Fruit fly (Drosophila melanogaster) whole organism, embryonic: ENCODE data around the gene CG9760.
A peak's percentile ranks its signal among the peaks of the same experiment; 100 is the strongest.

Experiments
- ATbp ChIP-seq: fragments of 200-800 bp; sonication (Bioruptor generic); optimal IDR thresholded peaks from 2 replicates; lab custom pipeline; 2017; ENCODE audit warnings: missing biosample characterization, mild to moderate bottlenecking, missing genetic modification characterization, missing genetic modification reagents
- Atf-2 ChIP-seq: fragments of 200-800 bp; sonication (Bioruptor generic); optimal IDR thresholded peaks from 2 replicates; lab custom pipeline; 2016; ENCODE audit warnings: missing biosample characterization, missing genetic modification characterization
- Atf6 ChIP-seq: fragments of 200-800 bp; sonication (Bioruptor generic); IDR thresholded peaks from 2 replicates; pipeline ENCODE4 v1.3.6; 2022; ENCODE audit warnings: missing biosample characterization, missing genetic modification characterization
- BtbVII ChIP-seq: fragments of 200-800 bp; sonication (Bioruptor generic); optimal IDR thresholded peaks from 3 replicates; lab custom pipeline; 2017; ENCODE audit warnings: missing biosample characterization, mild to moderate bottlenecking, missing genetic modification characterization
- CG10267 ChIP-seq: fragments of 200-800 bp; sonication (Bioruptor generic); optimal IDR thresholded peaks from 2 replicates; lab custom pipeline; 2018; ENCODE audit warnings: missing biosample characterization, mild to moderate bottlenecking, missing genetic modification characterization, moderate library complexity
- CG11456 ChIP-seq: fragments of 200-800 bp; sonication (Bioruptor generic); IDR thresholded peaks from 3 replicates; pipeline ENCODE4 v1.3.6; 2022; ENCODE audit warnings: missing biosample characterization, missing genetic modification characterization
- CG13624 ChIP-seq: fragments of 200-800 bp; sonication (Bioruptor generic); optimal IDR thresholded peaks from 2 replicates; lab custom pipeline; 2016; ENCODE audit warnings: missing biosample characterization, missing genetic modification characterization
- CG15269 ChIP-seq: fragments of 200-800 bp; sonication (Bioruptor generic); optimal IDR thresholded peaks from 2 replicates; lab custom pipeline; 2018; ENCODE audit warnings: missing biosample characterization, mild to moderate bottlenecking, missing genetic modification characterization, moderate library complexity
- CG17912 ChIP-seq: fragments of 200-800 bp; sonication (Bioruptor generic); optimal IDR thresholded peaks from 2 replicates; lab custom pipeline; 2018; ENCODE audit warnings: missing biosample characterization, mild to moderate bottlenecking, missing genetic modification characterization
- CG31441 ChIP-seq: fragments of 200-800 bp; sonication (Bioruptor generic); IDR thresholded peaks from 2 replicates; pipeline ENCODE4 v1.3.6; 2022; ENCODE audit warnings: missing biosample characterization, missing genetic modification characterization
- CG34224 ChIP-seq: fragments of 200-800 bp; sonication (Bioruptor generic); IDR thresholded peaks from 3 replicates; pipeline ENCODE4 v1.3.6; 2022; ENCODE audit warnings: missing biosample characterization, missing genetic modification characterization; ENCODE audit not compliant: partially characterized antibody
- CG3995 ChIP-seq: fragments of 200-800 bp; sonication (Bioruptor generic); optimal IDR thresholded peaks from 3 replicates; lab custom pipeline; 2016; ENCODE audit warnings: missing biosample characterization, missing genetic modification characterization
- CG4854 ChIP-seq: fragments of 200-800 bp; sonication (Bioruptor generic); optimal IDR thresholded peaks from 2 replicates; lab custom pipeline; 2016; ENCODE audit warnings: missing biosample characterization, missing genetic modification characterization, inconsistent platforms
- CG6654 ChIP-seq: fragments of 200-800 bp; sonication (Bioruptor generic); optimal IDR thresholded peaks from 2 replicates; lab custom pipeline; 2017; ENCODE audit warnings: missing biosample characterization, mild to moderate bottlenecking, missing genetic modification characterization
- CG6689 ChIP-seq: fragments of 200-800 bp; sonication (Bioruptor generic); IDR thresholded peaks from 2 replicates; pipeline ENCODE4 v1.3.6; 2022; ENCODE audit warnings: missing biosample characterization, missing genetic modification characterization
- CG7357 ChIP-seq: fragments of 200-800 bp; sonication (Bioruptor generic); IDR thresholded peaks from 3 replicates; pipeline ENCODE4 v1.3.6; 2022; ENCODE audit warnings: missing biosample characterization, missing genetic modification characterization
- CG7372 ChIP-seq: fragments of 200-800 bp; sonication (Bioruptor generic); IDR thresholded peaks from 2 replicates; pipeline ENCODE4 v1.3.6; 2022; ENCODE audit warnings: missing biosample characterization, missing genetic modification characterization
- CG7745 ChIP-seq: fragments of 200-800 bp; sonication (Bioruptor generic); optimal IDR thresholded peaks from 2 replicates; lab custom pipeline; 2018; ENCODE audit warnings: missing biosample characterization, mild to moderate bottlenecking, missing genetic modification characterization, moderate library complexity
- Dfd ChIP-seq, 2 experiments: fragments of >200 bp; optimal IDR thresholded peaks; 2 replicates each; lab custom pipeline; 2017; ENCODE audit warnings: missing biosample characterization in 2 of 2, missing genetic modification characterization in 2 of 2
- Dip3 ChIP-seq: fragments of 200-800 bp; sonication (Bioruptor generic); optimal IDR thresholded peaks from 3 replicates; lab custom pipeline; 2016; ENCODE audit warnings: missing biosample characterization, missing genetic modification characterization
- Doc3 ChIP-seq: fragments of 200-800 bp; sonication (Bioruptor generic); IDR thresholded peaks from 3 replicates; pipeline ENCODE4 v1.3.6; 2022; ENCODE audit warnings: missing biosample characterization, missing genetic modification characterization; ENCODE audit not compliant: partially characterized antibody
- Dref ChIP-seq: fragments of 200-800 bp; sonication (Bioruptor generic); IDR thresholded peaks from 2 replicates; pipeline ENCODE4 v1.3.6; 2022; ENCODE audit warnings: missing biosample characterization, missing genetic modification characterization
- Gug ChIP-seq: fragments of 200-800 bp; sonication (Bioruptor generic); IDR thresholded peaks from 4 replicates; pipeline ENCODE4 v1.3.6; 2022; ENCODE audit warnings: missing biosample characterization, missing genetic modification characterization
- Hey ChIP-seq: fragments of 200-800 bp; sonication (Bioruptor generic); optimal IDR thresholded peaks from 3 replicates; lab custom pipeline; 2018; ENCODE audit warnings: missing biosample characterization, mild to moderate bottlenecking, missing genetic modification characterization
- Hr39 ChIP-seq: fragments of >200 bp; optimal IDR thresholded peaks from 2 replicates; lab custom pipeline; 2017
- Lhr ChIP-seq: fragments of 200-800 bp; sonication (Bioruptor generic); optimal IDR thresholded peaks from 3 replicates; lab custom pipeline; 2017; ENCODE audit warnings: mild to moderate bottlenecking, missing biosample characterization, missing genetic modification reagents, missing genetic modification characterization
- Med ChIP-seq: fragments of 200-800 bp; sonication (Bioruptor generic); peaks from one replicate; lab custom pipeline; 2016; ENCODE audit warnings: missing biosample characterization, missing genetic modification characterization, mild to moderate bottlenecking, inconsistent platforms, moderate library complexity
- Mes4 ChIP-seq: fragments of 200-800 bp; sonication (Bioruptor generic); optimal IDR thresholded peaks from 2 replicates; lab custom pipeline; 2016; ENCODE audit warnings: missing biosample characterization, missing genetic modification characterization
- Opbp ChIP-seq: fragments of 200-800 bp; sonication (Bioruptor generic); IDR thresholded peaks from 3 replicates; pipeline ENCODE4 v1.3.6; 2022; ENCODE audit warnings: missing biosample characterization, missing genetic modification characterization; ENCODE audit not compliant: partially characterized antibody
- PHDP ChIP-seq: fragments of 200-800 bp; sonication (Bioruptor generic); optimal IDR thresholded peaks from 3 replicates; lab custom pipeline; 2018; ENCODE audit warnings: missing biosample characterization, mild to moderate bottlenecking, missing genetic modification characterization, moderate library complexity
- caup ChIP-seq: fragments of 200-800 bp; sonication (Bioruptor generic); optimal IDR thresholded peaks from 3 replicates; lab custom pipeline; 2017; ENCODE audit warnings: missing biosample characterization, mild to moderate bottlenecking, missing genetic modification characterization, moderate library complexity; ENCODE audit not compliant: severe bottlenecking
- corto ChIP-seq: fragments of 200-800 bp; sonication (Bioruptor generic); optimal IDR thresholded peaks from 2 replicates; lab custom pipeline; 2016; ENCODE audit warnings: missing biosample characterization, mild to moderate bottlenecking, missing genetic modification characterization, moderate library complexity
- crc ChIP-seq: fragments of 200-800 bp; sonication (Bioruptor generic); optimal IDR thresholded peaks from 2 replicates; lab custom pipeline; 2016; ENCODE audit warnings: missing biosample characterization, missing genetic modification characterization
- croc ChIP-seq: fragments of 200-800 bp; sonication (Bioruptor generic); conservative IDR thresholded peaks from 3 replicates; pipeline ENCODE4 v1.3.6; 2022; ENCODE audit warnings: missing biosample characterization, missing genetic modification characterization
- crol ChIP-seq: fragments of 200-800 bp; sonication (Bioruptor generic); IDR thresholded peaks from 2 replicates; pipeline ENCODE4 v1.3.6; 2022; ENCODE audit warnings: missing biosample characterization, missing genetic modification characterization
- da ChIP-seq: fragments of 200-800 bp; sonication (Bioruptor generic); optimal IDR thresholded peaks from 2 replicates; lab custom pipeline; 2016; ENCODE audit warnings: missing biosample characterization, missing genetic modification characterization
- dpn ChIP-seq, 2 experiments: fragments of 200-800 bp; sonication (Bioruptor generic); optimal IDR thresholded peaks; 3 replicates each; lab custom pipeline; 2016; ENCODE audit warnings: missing biosample characterization in 2 of 2, missing genetic modification characterization in 2 of 2
- eve ChIP-seq, 2 experiments: fragments of >200 bp; optimal IDR thresholded peaks; 2 replicates each; lab custom pipeline; 2017; ENCODE audit warnings: missing biosample characterization in 2 of 2, missing genetic modification characterization in 2 of 2
- fd102C ChIP-seq: fragments of 200-800 bp; sonication (Bioruptor generic); optimal IDR thresholded peaks from 2 replicates; lab custom pipeline; 2018; ENCODE audit warnings: missing biosample characterization, mild to moderate bottlenecking, missing genetic modification characterization, moderate library complexity
- fd96Cb ChIP-seq: fragments of 200-800 bp; sonication (Bioruptor generic); optimal IDR thresholded peaks from 2 replicates; lab custom pipeline; 2018; ENCODE audit warnings: missing biosample characterization, mild to moderate bottlenecking, missing genetic modification characterization, moderate library complexity
- ftz-f1 ChIP-seq: fragments of 200-800 bp; sonication (Bioruptor generic); optimal IDR thresholded peaks from 2 replicates; lab custom pipeline; 2016; ENCODE audit warnings: missing biosample characterization, missing genetic modification characterization
- gem ChIP-seq: fragments of 200-800 bp; sonication (Bioruptor generic); optimal IDR thresholded peaks from 2 replicates; lab custom pipeline; 2019; ENCODE audit warnings: missing biosample characterization, mild to moderate bottlenecking, missing genetic modification characterization, moderate library complexity
- klu ChIP-seq: fragments of 200-800 bp; sonication (Bioruptor generic); IDR thresholded peaks from 2 replicates; pipeline ENCODE4 v1.3.6; 2022; ENCODE audit warnings: missing biosample characterization, missing genetic modification characterization
- lab ChIP-seq: fragments of 200-800 bp; sonication (Bioruptor generic); optimal IDR thresholded peaks from 3 replicates; lab custom pipeline; 2017; ENCODE audit warnings: missing biosample characterization, missing genetic modification characterization, mild to moderate bottlenecking, moderate library complexity, missing genetic modification reagents
- maf-S ChIP-seq: fragments of 200-800 bp; sonication (Bioruptor generic); optimal IDR thresholded peaks from 2 replicates; lab custom pipeline; 2016; ENCODE audit warnings: missing biosample characterization, missing genetic modification characterization
- phol ChIP-seq: fragments of 200-800 bp; sonication (Bioruptor generic); optimal IDR thresholded peaks from 3 replicates; lab custom pipeline; 2018; ENCODE audit warnings: missing biosample characterization, mild to moderate bottlenecking, missing genetic modification characterization, moderate library complexity
- ranshi ChIP-seq: fragments of 200-800 bp; sonication (Bioruptor generic); IDR thresholded peaks from 2 replicates; pipeline ENCODE4 v1.3.6; 2022; ENCODE audit warnings: missing biosample characterization, missing genetic modification characterization
- tgo ChIP-seq: fragments of 200-800 bp; sonication (Bioruptor generic); IDR thresholded peaks from 3 replicates; pipeline ENCODE4 v1.3.6; 2022; ENCODE audit warnings: missing biosample characterization, missing genetic modification characterization
- unpg ChIP-seq: fragments of 200-800 bp; sonication (Bioruptor generic); optimal IDR thresholded peaks from 3 replicates; lab custom pipeline; 2018; ENCODE audit warnings: missing biosample characterization, mild to moderate bottlenecking, missing genetic modification characterization, moderate library complexity

The CG9760 gene

DNA sequence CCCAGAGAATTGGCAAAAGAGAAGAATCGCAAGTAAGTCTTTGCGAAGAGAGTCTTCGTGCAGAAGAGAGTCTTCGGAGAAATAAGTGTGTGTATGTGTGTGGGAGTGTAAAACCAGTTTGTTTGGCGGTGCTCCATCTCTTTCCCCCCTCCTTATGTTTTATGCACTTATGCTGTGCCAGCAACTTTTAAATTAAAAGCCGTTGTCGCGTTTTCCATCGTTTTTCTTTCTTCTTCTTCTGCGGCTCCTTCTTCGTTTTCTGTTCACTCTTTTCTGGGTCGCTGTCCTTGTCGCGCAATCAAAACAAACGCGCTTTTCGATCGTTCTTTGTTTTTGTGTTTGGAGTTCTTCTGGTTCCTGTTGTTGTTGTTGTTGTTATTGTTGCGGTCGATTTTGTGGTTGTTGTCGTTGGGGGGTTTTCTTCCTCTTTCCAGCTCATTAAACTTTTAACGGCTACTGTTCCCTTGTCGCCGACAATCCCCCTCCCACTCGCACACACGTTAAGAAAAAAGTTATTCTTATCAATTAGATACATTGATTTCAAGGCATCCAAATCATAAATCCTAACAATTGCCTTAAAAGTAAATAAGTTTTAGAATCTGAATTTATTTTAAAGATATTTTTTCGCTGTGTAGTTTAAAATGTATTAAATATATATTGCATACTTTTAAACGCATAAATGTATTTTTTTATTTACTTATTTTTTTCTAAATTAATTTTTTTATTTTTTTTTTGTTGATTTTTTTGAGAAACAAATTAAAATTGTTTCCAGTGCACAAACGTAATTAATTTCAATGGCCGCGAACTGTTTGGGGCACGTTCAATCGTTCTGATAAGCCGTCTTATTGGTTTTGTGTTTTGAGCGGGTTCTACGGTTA is 52.2 kb downstream of the CG9760 start (continued):
- peak; percentile 90 for TF ChIP-seq CG15269 (tag; lab: Kevin White, UChicago)
- peak in 1 of 2 experiments; percentile 68 for TF ChIP-seq dpn (GFP tag; optimal IDR thresholded peaks at IDR 0.05; lab: Kevin White, UChicago)
- 0 out of 4 replicates have a peak, but pooled peaks have one; percentile 30 for TF ChIP-seq Gug
- peak; percentile 73 for TF ChIP-seq BtbVII (GFP tag; lab: Kevin White, UChicago)
- no peak for TF ChIP-seq CG7745
- no peak for TF ChIP-seq Hr39 (lab: Kevin White, UChicago)
- no peak for TF ChIP-seq ftz-f1 (GFP tag; lab: Kevin White, UChicago)
- no peak for TF ChIP-seq Dip3 (GFP tag; lab: Kevin White, UChicago)
- TF ChIP-seq ranshi (GFP tag; lab: Robert Waterston, UW), result no peak
- TF ChIP-seq PHDP (tag; lab: Kevin White, UChicago), result peak; percentile 93
- peak; percentile 47 for TF ChIP-seq ATbp
- TF ChIP-seq CG6689 (GFP tag; lab: Robert Waterston, UW), result peak; percentile 85
- peak; percentile 69; the same call in 1 of the 2 replicates for TF ChIP-seq klu (GFP tag; lab: Robert Waterston, UW)
- TF ChIP-seq CG11456 (GFP tag; lab: Robert Waterston, UW), result no peak
- TF ChIP-seq Atf6 (GFP tag; lab: Robert Waterston, UW), result peak; percentile 44; the same call in 1 of the 2 replicates
- no peak for TF ChIP-seq crc (GFP tag; lab: Kevin White, UChicago)
- TF ChIP-seq Dfd (GFP tag; optimal IDR thresholded peaks at IDR 0.05; lab: Kevin White, UChicago), result no peak
- no peak for TF ChIP-seq CG3995 (GFP tag; lab: Kevin White, UChicago)
- peak; percentile 78 for TF ChIP-seq lab (GFP tag; lab: Kevin White, UChicago)
- no peak for TF ChIP-seq Dref (GFP tag; lab: Robert Waterston, UW)
- TF ChIP-seq Med (GFP tag; lab: Kevin White, UChicago), result peak; percentile 72
- TF ChIP-seq Opbp (GFP tag; lab: Robert Waterston, UW), result no peak
- no peak for TF ChIP-seq da (GFP tag; lab: Kevin White, UChicago)
- TF ChIP-seq corto, result no peak
- no peak for TF ChIP-seq fd102C
- no peak for TF ChIP-seq Mes4 (GFP tag; lab: Kevin White, UChicago)
- peak; percentile 76 for TF ChIP-seq croc (GFP tag; lab: Robert Waterston, UW)
- peak; percentile 29 for TF ChIP-seq CG6654 (GFP tag; lab: Kevin White, UChicago)
- no peak for TF ChIP-seq eve (GFP tag; optimal IDR thresholded peaks at IDR 0.05; lab: Kevin White, UChicago)
- TF ChIP-seq Lhr (GFP tag; lab: Kevin White, UChicago), result peak; percentile 11
- TF ChIP-seq Atf-2 (GFP tag; lab: Kevin White, UChicago), result no peak
- peak; percentile 86 for TF ChIP-seq unpg (GFP tag; lab: Kevin White, UChicago)
- no peak for TF ChIP-seq Hey (tag; lab: Kevin White, UChicago)
- TF ChIP-seq crol (GFP tag; lab: Robert Waterston, UW), result no peak
- TF ChIP-seq gem (tag; lab: Kevin White, UChicago), result peak; percentile 94
- TF ChIP-seq fd96Cb (tag; lab: Kevin White, UChicago), result peak; percentile 86
- TF ChIP-seq CG7372, result peak; percentile 49; the same call in 1 of the 2 replicates
- TF ChIP-seq CG31441 (GFP tag; lab: Robert Waterston, UW), result peak; percentile 96
- peak; percentile 92 for TF ChIP-seq phol (tag; lab: Kevin White, UChicago)
- TF ChIP-seq caup (GFP tag; lab: Kevin White, UChicago), result peak; percentile 65
- TF ChIP-seq CG13624 (GFP tag; lab: Kevin White, UChicago), result peak; percentile 47
- TF ChIP-seq CG4854 (GFP tag; lab: Kevin White, UChicago), result no peak
- TF ChIP-seq tgo, result peak; percentile 79
- TF ChIP-seq CG17912, result no peak
- peak; percentile 87 for TF ChIP-seq CG10267 (tag; lab: Kevin White, UChicago)
- no peak for TF ChIP-seq Doc3 (GFP tag; lab: Robert Waterston, UW)
- TF ChIP-seq maf-S (GFP tag; lab: Kevin White, UChicago), result no peak
- TF ChIP-seq CG7357 (GFP tag; lab: Robert Waterston, UW), result peak; percentile 40; the same call in 1 of the 3 replicates
- no peak for TF ChIP-seq CG34224 (GFP tag; lab: Robert Waterston, UW)
